Fruit fly (Drosophila melanogaster): ENCODE data around the gene RpS10b.
A peak's percentile ranks its signal among the peaks of the same experiment; 100 is the strongest.

Gene RpS10b

dm6 chrX:19631365-19631832 is 33.6 kb downstream of the RpS10b start:
- TF ChIP-seq Adf1 (GFP tag; IDR thresholded peaks at IDR 0.05): peak; percentile 87
- no peak for TF ChIP-seq CG6765 (GFP tag; optimal IDR thresholded peaks at IDR 0.05)
- peak; percentile 41; the same call in 1 of the 2 replicates for TF ChIP-seq Drgx (GFP tag; IDR thresholded peaks at IDR 0.05)
- TF ChIP-seq MTF-1 (GFP tag; optimal IDR thresholded peaks at IDR 0.05; ENCODE audit: borderline replicate concordance): peak; percentile 95
- TF ChIP-seq HmgZ (tag; optimal IDR thresholded peaks at IDR 0.05): peak; percentile 11
- no peak for TF ChIP-seq Dip2 (GFP tag; IDR thresholded peaks at IDR 0.05)
- TF ChIP-seq Six4 (GFP tag; optimal IDR thresholded peaks at IDR 0.05): no peak
- no peak for TF ChIP-seq CG30403 (GFP tag; optimal IDR thresholded peaks at IDR 0.05)
- no peak for TF ChIP-seq caup (GFP tag; optimal IDR thresholded peaks at IDR 0.05; ENCODE audit: severe bottlenecking)
- TF ChIP-seq CG17359 (tag; optimal IDR thresholded peaks at IDR 0.05): no peak
- no peak for TF ChIP-seq dan (GFP tag; IDR thresholded peaks at IDR 0.05)
- TF ChIP-seq Dfd (GFP tag; optimal IDR thresholded peaks at IDR 0.05): no peak
- peak; percentile 39 for TF ChIP-seq kah (GFP tag; optimal IDR thresholded peaks at IDR 0.05)
- no peak for TF ChIP-seq repo (GFP tag; optimal IDR thresholded peaks at IDR 0.05)
- TF ChIP-seq ewg (GFP tag; optimal IDR thresholded peaks at IDR 0.05): peak; percentile 47
- TF ChIP-seq bab2 (GFP tag; optimal IDR thresholded peaks at IDR 0.05): no peak
- peak; percentile 20 for TF ChIP-seq nerfin-1 (tag; optimal IDR thresholded peaks at IDR 0.05)
- peak; percentile 49; the same call in 1 of the 2 replicates for TF ChIP-seq CG13287 (GFP tag; IDR thresholded peaks at IDR 0.05; ENCODE audit: partially characterized antibody)
- no peak for TF ChIP-seq CoRest (tag; optimal IDR thresholded peaks at IDR 0.05)
- no peak for TF ChIP-seq klu (GFP tag; IDR thresholded peaks at IDR 0.05)
- peak; percentile 91 for TF ChIP-seq crol (GFP tag; IDR thresholded peaks at IDR 0.05)
- TF ChIP-seq Scr (GFP tag; IDR thresholded peaks at IDR 0.05; ENCODE audit: partially characterized antibody): peak; percentile 14; the same call in 1 of the 2 replicates
- no peak for TF ChIP-seq gem (tag; optimal IDR thresholded peaks at IDR 0.05)
- TF ChIP-seq Trl (optimal IDR thresholded peaks at IDR 0.05): peak; percentile 84 to 92
- TF ChIP-seq Trl (GFP tag; optimal IDR thresholded peaks at IDR 0.05): no peak
- TF ChIP-seq vfl (GFP tag; optimal IDR thresholded peaks at IDR 0.05): no peak
- TF ChIP-seq tio (GFP tag; optimal IDR thresholded peaks at IDR 0.05): no peak
- TF ChIP-seq br (optimal IDR thresholded peaks at IDR 0.05): no peak
- no peak for TF ChIP-seq CG6175 (GFP tag; IDR thresholded peaks at IDR 0.05)
- TF ChIP-seq ci (GFP tag; IDR thresholded peaks at IDR 0.05): peak; percentile 70; the same call in 2 of the 3 replicates
- no peak for TF ChIP-seq C15 (GFP tag; IDR thresholded peaks at IDR 0.05)
- no peak for TF ChIP-seq CG5245 (GFP tag; optimal IDR thresholded peaks at IDR 0.05)
- no peak for TF ChIP-seq CG15696 (tag; optimal IDR thresholded peaks at IDR 0.05)
- TF ChIP-seq Rx (GFP tag; IDR thresholded peaks at IDR 0.05): no peak
- TF ChIP-seq Spps (tag; optimal IDR thresholded peaks at IDR 0.05): no peak
- TF ChIP-seq abd-A (tag; optimal IDR thresholded peaks at IDR 0.05): no peak
- no peak for TF ChIP-seq Myb (GFP tag; optimal IDR thresholded peaks at IDR 0.05)
- TF ChIP-seq CG8478 (optimal IDR thresholded peaks at IDR 0.05): peak; percentile 53
- TF ChIP-seq CG8359 (GFP tag; optimal IDR thresholded peaks at IDR 0.05; ENCODE audit: borderline replicate concordance): no peak
- TF ChIP-seq stc (GFP tag; IDR thresholded peaks at IDR 0.05): no peak
- no peak for TF ChIP-seq Usf (GFP tag; optimal IDR thresholded peaks at IDR 0.05)
- TF ChIP-seq trem (tag; optimal IDR thresholded peaks at IDR 0.05): no peak
- no peak for TF ChIP-seq lmd (GFP tag; IDR thresholded peaks at IDR 0.05)
- no peak for TF ChIP-seq Oaz (GFP tag; IDR thresholded peaks at IDR 0.05)
- TF ChIP-seq CG15479 (GFP tag; optimal IDR thresholded peaks at IDR 0.05): peak; percentile 55
- TF ChIP-seq CG17385 (GFP tag; optimal IDR thresholded peaks at IDR 0.05): peak; percentile 29
- TF ChIP-seq crp (GFP tag; optimal IDR thresholded peaks at IDR 0.05): peak in 1 of 2 experiments; percentile 51
- TF ChIP-seq CG13894 (tag; optimal IDR thresholded peaks at IDR 0.05): no peak
- TF ChIP-seq jing (GFP tag; optimal IDR thresholded peaks at IDR 0.05): no peak
- TF ChIP-seq jumu (GFP tag; optimal IDR thresholded peaks at IDR 0.05): no peak
- no peak for TF ChIP-seq CG12391 (tag; optimal IDR thresholded peaks at IDR 0.05)
- TF ChIP-seq CG9215 (GFP tag; IDR thresholded peaks at IDR 0.05): peak; percentile 78

Data from whole organism, embryonic.